Worm (Caenorhabditis elegans) whole organism, early embryonic: ENCODE data around the gene rskd-1.

Source experiments
- B0310.2 ChIP-seq: sonication (generic microtip); optimal IDR thresholded peaks from 2 replicates; lab custom pipeline; 2016; ENCODE audit warnings: mild to moderate bottlenecking, missing genetic modification characterization, missing compliant biosample characterization
- F13C5.2 ChIP-seq: sonication (generic microtip); optimal IDR thresholded peaks from 2 replicates; lab custom pipeline; 2017; ENCODE audit warnings: mild to moderate bottlenecking, missing genetic modification characterization, inconsistent platforms, missing compliant biosample characterization
- aly-1 ChIP-seq: sonication (generic microtip); optimal IDR thresholded peaks from 2 replicates; lab custom pipeline; 2016; ENCODE audit warnings: missing genetic modification characterization, missing compliant biosample characterization
- ama-1 ChIP-seq: fragments of 150-350 bp; optimal IDR thresholded peaks from 2 replicates; lab custom pipeline; 2014
- ceh-13 ChIP-seq: fragments of 200-800 bp; sonication (Bioruptor generic); optimal IDR thresholded peaks from 2 replicates; lab custom pipeline; 2018; ENCODE audit warnings: mild to moderate bottlenecking, missing genetic modification characterization, missing compliant biosample characterization
- ceh-36 ChIP-seq: sonication (generic microtip); optimal IDR thresholded peaks from 2 replicates; lab custom pipeline; 2016; ENCODE audit warnings: missing genetic modification characterization, inconsistent platforms, missing compliant biosample characterization
- ets-7 ChIP-seq: sonication (generic microtip); optimal IDR thresholded peaks from 2 replicates; lab custom pipeline; 2016; ENCODE audit warnings: missing genotype, missing genetic modification characterization, missing compliant biosample characterization
- flt-1 ChIP-seq: fragments of 200-800 bp; sonication (Bioruptor generic); IDR thresholded peaks from 2 replicates; pipeline ENCODE4 v1.3.6; 2022; ENCODE audit warnings: missing genetic modification characterization, missing compliant biosample characterization
- hmbx-1 ChIP-seq: sonication (generic microtip); optimal IDR thresholded peaks from 2 replicates; lab custom pipeline; 2016; ENCODE audit warnings: mild to moderate bottlenecking, missing genetic modification characterization, missing compliant biosample characterization
- hmg-4 ChIP-seq: fragments of 200-800 bp; sonication (Bioruptor generic); optimal IDR thresholded peaks from 2 replicates; lab custom pipeline; 2018; ENCODE audit warnings: mild to moderate bottlenecking, missing genetic modification characterization, missing compliant biosample characterization
- hnd-1 ChIP-seq: sonication (generic microtip); optimal IDR thresholded peaks from 2 replicates; lab custom pipeline; 2016; ENCODE audit warnings: missing genetic modification characterization, missing compliant biosample characterization
- pes-1 ChIP-seq: fragments of 200-800 bp; sonication (Bioruptor generic); IDR thresholded peaks from 2 replicates; pipeline ENCODE4 v1.3.6; 2022; ENCODE audit warnings: missing genetic modification reagents, missing genetic modification characterization, missing compliant biosample characterization
- scrt-1 ChIP-seq: fragments of 200-800 bp; sonication (Bioruptor generic); IDR thresholded peaks from 2 replicates; pipeline ENCODE4 v1.3.6; 2022; ENCODE audit warnings: missing genetic modification characterization, missing compliant biosample characterization
- sea-1 ChIP-seq: fragments of 200-800 bp; sonication (Bioruptor generic); conservative IDR thresholded peaks from 2 replicates; pipeline ENCODE4 v1.3.6; 2022; ENCODE audit warnings: missing genetic modification characterization, missing compliant biosample characterization
- tbx-11 ChIP-seq: fragments of 200-800 bp; sonication (Bioruptor generic); IDR thresholded peaks from 2 replicates; pipeline ENCODE4 v1.3.6; 2022; ENCODE audit warnings: missing genetic modification characterization, missing compliant biosample characterization
- tbx-37 ChIP-seq: fragments of 200-800 bp; sonication (Bioruptor generic); conservative IDR thresholded peaks from 2 replicates; pipeline ENCODE4 v1.3.6; 2022; ENCODE audit warnings: missing genetic modification reagents, missing genetic modification characterization, missing compliant biosample characterization
- tra-4 ChIP-seq: sonication (generic microtip); optimal IDR thresholded peaks from 2 replicates; lab custom pipeline; 2017; ENCODE audit warnings: missing genetic modification characterization, missing compliant biosample characterization

The rskd-1 gene

ce11 chrV:12261377-12261776, 27.0 kb downstream of the rskd-1 start, which contains the start of gene tbb-6:
Gene tbb-6, plus strand, starts transcription at chrV:12261531.
- TF ChIP-seq ceh-36 (no peak), ceh-13 (GFP tag; lab: Kevin White, UChicago) (no peak), flt-1 (GFP tag; lab: Robert Waterston, UW) (no peak), hmbx-1 (tag; lab: Kevin White, UChicago) (no peak), aly-1 (no peak), ets-7 (tag; lab: Kevin White, UChicago) (no peak), scrt-1 (GFP tag; lab: Robert Waterston, UW) (no peak), tbx-11 (GFP tag; lab: Robert Waterston, UW) (no peak), F13C5.2 (tag; lab: Kevin White, UChicago) (no peak), hmg-4 (GFP tag; lab: Kevin White, UChicago) (no peak), pes-1 (GFP tag; lab: Robert Waterston, UW) (no peak), hnd-1 (tag; lab: Kevin White, UChicago) (no peak), sea-1 (GFP tag; lab: Robert Waterston, UW) (no peak), B0310.2 (tag; lab: Kevin White, UChicago) (no peak), ama-1 (no peak), tbx-37 (GFP tag; lab: Robert Waterston, UW) (no peak), tra-4 (tag; lab: Kevin White, UChicago) (no peak)

ce11 chrV:12258922-12259321, 29.5 kb downstream of the rskd-1 start, which contains the start of gene ugt-56:
Gene ugt-56, plus strand, starts transcription at chrV:12258982.
- no peak for TF ChIP-seq ama-1
- no peak for TF ChIP-seq B0310.2 (tag; lab: Kevin White, UChicago)
- TF ChIP-seq F13C5.2 (tag; lab: Kevin White, UChicago): no peak
- TF ChIP-seq tbx-11 (GFP tag; lab: Robert Waterston, UW): no peak
- no peak for TF ChIP-seq ceh-13 (GFP tag; lab: Kevin White, UChicago)
- no peak for TF ChIP-seq pes-1 (GFP tag; lab: Robert Waterston, UW)
- no peak for TF ChIP-seq tra-4 (tag; lab: Kevin White, UChicago)
- no peak for TF ChIP-seq ets-7 (tag; lab: Kevin White, UChicago)
- no peak for TF ChIP-seq hnd-1 (tag; lab: Kevin White, UChicago)

- no peak for TF ChIP-seq scrt-1 (GFP tag; lab: Robert Waterston, UW)
- TF ChIP-seq hmg-4 (GFP tag; lab: Kevin White, UChicago): no peak
- no peak for TF ChIP-seq ets-7 (tag; lab: Kevin White, UChicago)
- TF ChIP-seq hmbx-1 (tag; lab: Kevin White, UChicago): no peak
- TF ChIP-seq flt-1 (GFP tag; lab: Robert Waterston, UW): no peak
- no peak for TF ChIP-seq B0310.2 (tag; lab: Kevin White, UChicago)
- TF ChIP-seq sea-1 (GFP tag; lab: Robert Waterston, UW): no peak
- TF ChIP-seq ama-1: no peak
Observed at ce11 chrV:12256398-12256797, 32.0 kb downstream of the rskd-1 start, which contains the start of gene ugt-55. Gene ugt-55, plus strand, starts transcription at chrV:12256698.

ce11 chrV:12255343-12255742, 33.1 kb downstream of the rskd-1 start, which contains the start of gene T04H1.12:
Gene T04H1.12, plus strand, starts transcription at chrV:12255643.
- TF ChIP-seq B0310.2 (tag; lab: Kevin White, UChicago): no peak
- no peak for TF ChIP-seq hmg-4 (GFP tag; lab: Kevin White, UChicago)
- no peak for TF ChIP-seq hmbx-1 (tag; lab: Kevin White, UChicago)
- no peak for TF ChIP-seq sea-1 (GFP tag; lab: Robert Waterston, UW)
- TF ChIP-seq ama-1: no peak
- no peak for TF ChIP-seq aly-1
- no peak for TF ChIP-seq tbx-37 (GFP tag; lab: Robert Waterston, UW)
- no peak for TF ChIP-seq F13C5.2 (tag; lab: Kevin White, UChicago)
- TF ChIP-seq tra-4 (tag; lab: Kevin White, UChicago): no peak
- TF ChIP-seq scrt-1 (GFP tag; lab: Robert Waterston, UW): no peak
- TF ChIP-seq tbx-11 (GFP tag; lab: Robert Waterston, UW): no peak
- no peak for TF ChIP-seq ets-7 (tag; lab: Kevin White, UChicago)
- TF ChIP-seq hnd-1 (tag; lab: Kevin White, UChicago): no peak
- no peak for TF ChIP-seq flt-1 (GFP tag; lab: Robert Waterston, UW)
- no peak for TF ChIP-seq ceh-13 (GFP tag; lab: Kevin White, UChicago)
- no peak for TF ChIP-seq ceh-36
- no peak for TF ChIP-seq pes-1 (GFP tag; lab: Robert Waterston, UW)

ce11 chrV:12252272-12252671, 36.1 kb downstream of the rskd-1 start, which contains the start of gene lrx-1:
Gene lrx-1, plus strand, starts transcription at chrV:12252572.
- no peak for TF ChIP-seq sea-1 (GFP tag; lab: Robert Waterston, UW)
- TF ChIP-seq tbx-37 (GFP tag; lab: Robert Waterston, UW): no peak
- no peak for TF ChIP-seq ceh-36
- no peak for TF ChIP-seq B0310.2 (tag; lab: Kevin White, UChicago)
- TF ChIP-seq flt-1 (GFP tag; lab: Robert Waterston, UW): no peak
- no peak for TF ChIP-seq pes-1 (GFP tag; lab: Robert Waterston, UW)
- TF ChIP-seq scrt-1 (GFP tag; lab: Robert Waterston, UW): no peak
- no peak for TF ChIP-seq tra-4 (tag; lab: Kevin White, UChicago)
- TF ChIP-seq hmbx-1 (tag; lab: Kevin White, UChicago): no peak
- TF ChIP-seq ets-7 (tag; lab: Kevin White, UChicago): no peak
- TF ChIP-seq aly-1: no peak
- TF ChIP-seq F13C5.2 (tag; lab: Kevin White, UChicago): no peak
- TF ChIP-seq ama-1: no peak
- no peak for TF ChIP-seq tbx-11 (GFP tag; lab: Robert Waterston, UW)
- TF ChIP-seq hmg-4 (GFP tag; lab: Kevin White, UChicago): no peak
- TF ChIP-seq ceh-13 (GFP tag; lab: Kevin White, UChicago): no peak
- no peak for TF ChIP-seq hnd-1 (tag; lab: Kevin White, UChicago)

ce11 chrV:12251041-12251440, 37.4 kb downstream of the rskd-1 start, which contains the start of gene T04H1.5:
Gene T04H1.5, plus strand, starts transcription at chrV:12251341.
- TF ChIP-seq flt-1 (GFP tag; lab: Robert Waterston, UW) (no peak), tra-4 (tag; lab: Kevin White, UChicago) (no peak), hnd-1 (tag; lab: Kevin White, UChicago) (no peak), tbx-11 (GFP tag; lab: Robert Waterston, UW) (no peak), scrt-1 (GFP tag; lab: Robert Waterston, UW) (no peak), hmg-4 (GFP tag; lab: Kevin White, UChicago) (no peak), ets-7 (tag; lab: Kevin White, UChicago) (no peak), ama-1 (no peak), sea-1 (GFP tag; lab: Robert Waterston, UW) (no peak), B0310.2 (tag; lab: Kevin White, UChicago) (no peak), ceh-13 (GFP tag; lab: Kevin White, UChicago) (no peak), ceh-36 (no peak), pes-1 (GFP tag; lab: Robert Waterston, UW) (no peak), aly-1 (no peak), tbx-37 (GFP tag; lab: Robert Waterston, UW) (no peak), F13C5.2 (tag; lab: Kevin White, UChicago) (no peak), hmbx-1 (tag; lab: Kevin White, UChicago) (no peak)
